Worm (Caenorhabditis elegans): Measurements from ENCODE around the gene fipr-20.

Gene fipr-20

ce11 chrIII:7499421-7499902 is 37.3 kb upstream of the fipr-20 start, which contains the start of the genes C07H6.9 and sap-140 (continued):
- no peak for TF ChIP-seq attf-3 (GFP tag; conservative IDR thresholded peaks at IDR 0.05)
- TF ChIP-seq ccch-3 (GFP tag; optimal IDR thresholded peaks at IDR 0.05), result no peak
- TF ChIP-seq unc-62 (GFP tag; optimal IDR thresholded peaks at IDR 0.05), result no peak
- no peak for TF ChIP-seq F57C9.4 (tag; optimal IDR thresholded peaks at IDR 0.05)
- TF ChIP-seq snpc-1.1 (tag; optimal IDR thresholded peaks at IDR 0.05; ENCODE audit: insufficient read depth), result peak; percentile 18
- peak; percentile 62 for TF ChIP-seq tlf-1 (GFP tag; optimal IDR thresholded peaks at IDR 0.05)
- TF ChIP-seq attf-5 (GFP tag; optimal IDR thresholded peaks at IDR 0.05), result peak; percentile 67
- peak; percentile 38; the same call in 1 of the 2 replicates for TF ChIP-seq B0336.3 (GFP tag; IDR thresholded peaks at IDR 0.05)
- peak; percentile 48 for TF ChIP-seq hmg-1.2 (GFP tag; IDR thresholded peaks at IDR 0.05)
- TF ChIP-seq pha-4 (tag; optimal IDR thresholded peaks at IDR 0.05), result no peak
- TF ChIP-seq F37B4.10 (GFP tag; IDR thresholded peaks at IDR 0.05), result no peak
- no peak for TF ChIP-seq snpc-1.3 (tag; optimal IDR thresholded peaks at IDR 0.05; ENCODE audit: insufficient read depth)
- TF ChIP-seq dpl-1 (GFP tag; optimal IDR thresholded peaks at IDR 0.05), result peak; percentile 96
- TF ChIP-seq D2030.7 (GFP tag; IDR thresholded peaks at IDR 0.05), result peak; percentile 67
- no peak for TF ChIP-seq rec-8 (tag; optimal IDR thresholded peaks at IDR 0.05)
- peak; percentile 90 for TF ChIP-seq lin-54 (GFP tag; optimal IDR thresholded peaks at IDR 0.05)
- TF ChIP-seq hlh-26 (GFP tag; conservative IDR thresholded peaks at IDR 0.05), result no peak
- TF ChIP-seq ztf-22 (GFP tag; optimal IDR thresholded peaks at IDR 0.05), result no peak
- TF ChIP-seq madf-8 (GFP tag; conservative IDR thresholded peaks at IDR 0.05), result no peak
- TF ChIP-seq lin-40 (tag; optimal IDR thresholded peaks at IDR 0.05), result peak; percentile 77
- TF ChIP-seq B0019.2 (GFP tag; conservative IDR thresholded peaks at IDR 0.05), result no peak
- no peak for TF ChIP-seq snpc-4 (GFP tag; optimal IDR thresholded peaks at IDR 0.05)
- peak in 2 of 4 experiments; percentile 30 to 67 for TF ChIP-seq snpc-4 (tag; optimal IDR thresholded peaks at IDR 0.05)
- peak; percentile 53 for TF ChIP-seq tbp1 (GFP tag; optimal IDR thresholded peaks at IDR 0.05)
- no peak for TF ChIP-seq egl-18 (GFP tag; IDR thresholded peaks at IDR 0.05)
- TF ChIP-seq ceh-40 (GFP tag; IDR thresholded peaks at IDR 0.05), result no peak
- TF ChIP-seq mel-28 (tag; optimal IDR thresholded peaks at IDR 0.05; ENCODE audit: borderline replicate concordance), result no peak
- TF ChIP-seq ekl-4 (GFP tag; IDR thresholded peaks at IDR 0.05), result peak; percentile 62; the same call in 1 of the 2 replicates
- TF ChIP-seq T07F8.4 (tag; optimal IDR thresholded peaks at IDR 0.05), result no peak
- peak; percentile 57; the same call in 1 of the 2 replicates for TF ChIP-seq nfyb-1 (GFP tag; IDR thresholded peaks at IDR 0.05)
- no peak for TF ChIP-seq F23B12.7 (tag; optimal IDR thresholded peaks at IDR 0.05; ENCODE audit: insufficient read depth)
- peak; percentile 83; the same call in 1 of the 2 replicates for TF ChIP-seq Y53G8AR.9 (GFP tag; conservative IDR thresholded peaks at IDR 0.05)
- peak in 2 of 3 experiments; percentile 84 to 92 for TF ChIP-seq lin-35 (GFP tag; optimal IDR thresholded peaks at IDR 0.05)
- TF ChIP-seq K11D2.4 (GFP tag; IDR thresholded peaks at IDR 0.05), result peak; percentile 11; the same call in 1 of the 2 replicates
- TF ChIP-seq Y95B8A.8 (GFP tag; IDR thresholded peaks at IDR 0.05), result no peak
- TF ChIP-seq snpc-3.4 (tag; optimal IDR thresholded peaks at IDR 0.05), result peak; percentile 51
- TF ChIP-seq sptf-2 (GFP tag; optimal IDR thresholded peaks at IDR 0.05), result no peak
- no peak for TF ChIP-seq B0035.1 (tag; optimal IDR thresholded peaks at IDR 0.05)
- TF ChIP-seq Y79H2A.3 (GFP tag; conservative IDR thresholded peaks at IDR 0.05), result no peak
- no peak for TF ChIP-seq ceh-58 (GFP tag; IDR thresholded peaks at IDR 0.05)
- peak; percentile 95 for TF ChIP-seq ztf-18 (tag; optimal IDR thresholded peaks at IDR 0.05)
- no peak for TF ChIP-seq let-526 (GFP tag; IDR thresholded peaks at IDR 0.05)
- TF ChIP-seq C06A6.2 (GFP tag; conservative IDR thresholded peaks at IDR 0.05), result no peak
- TF ChIP-seq nhr-80 (tag; optimal IDR thresholded peaks at IDR 0.05), result peak; percentile 10
- TF ChIP-seq F33H1.4 (GFP tag; IDR thresholded peaks at IDR 0.05), result peak; percentile 66
- no peak for TF ChIP-seq attf-6 (GFP tag; IDR thresholded peaks at IDR 0.05)
- TF ChIP-seq let-607 (tag; optimal IDR thresholded peaks at IDR 0.05), result peak in 1 of 2 experiments; percentile 14

Data from whole organism, young adult.